Fruit fly (Drosophila melanogaster) whole organism, pupa: Measurements from ENCODE around the gene PIP82.
A peak's percentile ranks its signal among the peaks of the same experiment; 100 is the strongest.

Experiments
- CG10348 ChIP-seq: fragments of 200-800 bp; sonication (Bioruptor generic); IDR thresholded peaks from 2 replicates; pipeline ENCODE4 v1.3.6; 2022; ENCODE audit warnings: missing biosample characterization, missing genetic modification characterization
- CG12605 ChIP-seq: fragments of 200-800 bp; sonication (Bioruptor generic); IDR thresholded peaks from 2 replicates; pipeline ENCODE4 v1.3.6; 2022; ENCODE audit warnings: missing biosample characterization, missing genetic modification characterization
- CG13204 ChIP-seq: fragments of 200-800 bp; sonication (Bioruptor generic); optimal IDR thresholded peaks from 2 replicates; lab custom pipeline; 2018; ENCODE audit warnings: missing biosample characterization, mild to moderate bottlenecking, missing genetic modification characterization, moderate library complexity
- CG14655 ChIP-seq: fragments of 200-800 bp; sonication (Bioruptor generic); optimal IDR thresholded peaks from 3 replicates; lab custom pipeline; 2017; ENCODE audit warnings: mild to moderate bottlenecking, missing biosample characterization, missing genetic modification reagents, missing genetic modification characterization
- CG15710 ChIP-seq: fragments of 200-800 bp; sonication (Bioruptor generic); optimal IDR thresholded peaks from 2 replicates; lab custom pipeline; 2018; ENCODE audit warnings: missing biosample characterization, mild to moderate bottlenecking, missing genetic modification characterization, moderate library complexity
- CG17806 ChIP-seq: fragments of 200-800 bp; sonication (Bioruptor generic); optimal IDR thresholded peaks from 2 replicates; lab custom pipeline; 2018; ENCODE audit warnings: missing biosample characterization, mild to moderate bottlenecking, missing genetic modification characterization, moderate library complexity
- CG32121 ChIP-seq: fragments of 200-800 bp; sonication (Bioruptor generic); IDR thresholded peaks from 2 replicates; pipeline ENCODE4 v1.3.6; 2022; ENCODE audit warnings: missing biosample characterization, missing genetic modification characterization
- CG34367 ChIP-seq: fragments of 200-800 bp; sonication (Bioruptor generic); optimal IDR thresholded peaks from 2 replicates; lab custom pipeline; 2018; ENCODE audit warnings: missing biosample characterization, mild to moderate bottlenecking, missing genetic modification characterization
- CG4496 ChIP-seq: fragments of 200-800 bp; sonication (Bioruptor generic); IDR thresholded peaks from 3 replicates; pipeline ENCODE4 v1.3.6; 2022; ENCODE audit warnings: missing biosample characterization, missing genetic modification characterization
- CG8159 ChIP-seq: fragments of 200-800 bp; sonication (Bioruptor generic); optimal IDR thresholded peaks from 3 replicates; lab custom pipeline; 2018; ENCODE audit warnings: missing biosample characterization, mild to moderate bottlenecking, missing genetic modification characterization, moderate library complexity
- CG8301 ChIP-seq: fragments of 200-800 bp; sonication (Bioruptor generic); optimal IDR thresholded peaks from 2 replicates; lab custom pipeline; 2018; ENCODE audit warnings: missing biosample characterization, mild to moderate bottlenecking, missing genetic modification characterization
- CG9948 ChIP-seq: fragments of 200-800 bp; sonication (Bioruptor generic); optimal IDR thresholded peaks from 2 replicates; lab custom pipeline; 2018; ENCODE audit warnings: missing biosample characterization, mild to moderate bottlenecking, missing genetic modification characterization, moderate library complexity
- D1 ChIP-seq: fragments of 200-800 bp; sonication (Bioruptor generic); optimal IDR thresholded peaks from 2 replicates; lab custom pipeline; 2018; ENCODE audit warnings: missing biosample characterization, mild to moderate bottlenecking, missing genetic modification characterization, moderate library complexity
- EcR ChIP-seq: fragments of 200-800 bp; sonication (Bioruptor generic); optimal IDR thresholded peaks from 3 replicates; lab custom pipeline; 2019; ENCODE audit warnings: missing biosample characterization, missing genetic modification characterization, mild to moderate bottlenecking, moderate library complexity, missing genetic modification reagents
- Ets98B ChIP-seq: fragments of 200-800 bp; sonication (Bioruptor generic); IDR thresholded peaks from 2 replicates; pipeline ENCODE4 v1.3.6; 2022; ENCODE audit warnings: missing biosample characterization, missing genetic modification characterization
- Pif1A ChIP-seq: fragments of 200-800 bp; sonication (Bioruptor generic); optimal IDR thresholded peaks from 3 replicates; lab custom pipeline; 2016; ENCODE audit warnings: missing biosample characterization, missing genetic modification characterization
- Pif1B ChIP-seq: fragments of 200-800 bp; sonication (Bioruptor generic); optimal IDR thresholded peaks from 3 replicates; lab custom pipeline; 2016; ENCODE audit warnings: missing biosample characterization, missing genetic modification characterization
- Snoo ChIP-seq: fragments of 200-800 bp; sonication (Bioruptor generic); optimal IDR thresholded peaks from 3 replicates; lab custom pipeline; 2017; ENCODE audit warnings: missing biosample characterization, mild to moderate bottlenecking, missing genetic modification characterization, inconsistent platforms
- fd96Ca ChIP-seq: fragments of 200-800 bp; sonication (Bioruptor generic); IDR thresholded peaks from 3 replicates; pipeline ENCODE4 v1.3.6; 2022; ENCODE audit warnings: missing biosample characterization, missing genetic modification characterization
- gl ChIP-seq: fragments of 200-800 bp; sonication (Bioruptor generic); optimal IDR thresholded peaks from 2 replicates; lab custom pipeline; 2018; ENCODE audit warnings: missing biosample characterization, mild to moderate bottlenecking, missing genetic modification characterization
- rn ChIP-seq: fragments of 200-800 bp; sonication (Bioruptor generic); IDR thresholded peaks from 2 replicates; pipeline ENCODE4 v1.3.6; 2022; ENCODE audit warnings: missing biosample characterization, missing genetic modification characterization

The PIP82 gene

dm6 chrX:8529598-8529997 lies at the start of gene PIP82:
Gene PIP82, minus strand, starts transcription at chrX:8529698.
- TF ChIP-seq CG17806 (no peak), CG32121 (GFP tag; lab: Robert Waterston, UW) (no peak), CG13204 (GFP tag; lab: Kevin White, UChicago) (no peak)
- TF ChIP-seq, all 21 proteins: peak for 0

dm6 chrX:8579097-8579496 lies 49.6 kb upstream of the PIP82 start:
- TF ChIP-seq CG17806 (no peak), CG34367 (tag; lab: Kevin White, UChicago) (no peak), Ets98B (GFP tag; lab: Robert Waterston, UW) (no peak), CG32121 (GFP tag; lab: Robert Waterston, UW) (no peak), Pif1B (no peak), fd96Ca (no peak), CG14655 (GFP tag; lab: Kevin White, UChicago) (no peak), gl (tag; lab: Kevin White, UChicago) (no peak), CG12605 (no peak), rn (GFP tag; lab: Robert Waterston, UW) (no peak), Pif1A (GFP tag; lab: Kevin White, UChicago) (no peak), EcR (GFP tag; lab: Kevin White, UChicago) (no peak)

dm6 chrX:8576675-8577074 lies 47.2 kb upstream of the PIP82 start:
- TF ChIP-seq CG12605 = no peak
- TF ChIP-seq CG8301 (tag; lab: Kevin White, UChicago) = no peak
- no peak for TF ChIP-seq CG9948 (tag; lab: Kevin White, UChicago)
- TF ChIP-seq CG8159 (tag; lab: Kevin White, UChicago) = no peak
- TF ChIP-seq Ets98B (GFP tag; lab: Robert Waterston, UW) = no peak
- no peak for TF ChIP-seq Pif1A (GFP tag; lab: Kevin White, UChicago)
- no peak for TF ChIP-seq CG14655 (GFP tag; lab: Kevin White, UChicago)
- no peak for TF ChIP-seq CG10348 (GFP tag; lab: Robert Waterston, UW)
- no peak for TF ChIP-seq CG4496
- TF ChIP-seq CG13204 (GFP tag; lab: Kevin White, UChicago) = no peak
- TF ChIP-seq EcR (GFP tag; lab: Kevin White, UChicago) = no peak
- no peak for TF ChIP-seq Pif1B
- no peak for TF ChIP-seq Snoo (tag; lab: Kevin White, UChicago)
- TF ChIP-seq D1 = no peak
- no peak for TF ChIP-seq CG15710

- TF ChIP-seq CG4496 (peak; percentile 30; the same call in 1 of the 3 replicates), CG13204 (GFP tag; lab: Kevin White, UChicago) (no peak), CG9948 (tag; lab: Kevin White, UChicago) (peak; percentile 29), CG8159 (tag; lab: Kevin White, UChicago) (peak; percentile 58), CG32121 (GFP tag; lab: Robert Waterston, UW) (no peak), D1 (no peak), Snoo (tag; lab: Kevin White, UChicago) (peak; percentile 46), CG8301 (tag; lab: Kevin White, UChicago) (peak; percentile 48), rn (GFP tag; lab: Robert Waterston, UW) (0 out of 2 replicates have a peak, but pooled peaks have one; percentile 4), Pif1A (GFP tag; lab: Kevin White, UChicago) (peak; percentile 52), EcR (GFP tag; lab: Kevin White, UChicago) (no peak), fd96Ca (peak; percentile 48; the same call in 2 of the 3 replicates), CG12605 (peak; percentile 25), Ets98B (GFP tag; lab: Robert Waterston, UW) (peak; percentile 31; the same call in 1 of the 2 replicates), CG15710 (peak; percentile 21), CG34367 (tag; lab: Kevin White, UChicago) (peak; percentile 33), CG17806 (peak; percentile 45), CG14655 (GFP tag; lab: Kevin White, UChicago) (peak; percentile 51), CG10348 (GFP tag; lab: Robert Waterston, UW) (no peak), Pif1B (peak; percentile 58), gl (tag; lab: Kevin White, UChicago) (no peak)
- TF ChIP-seq, all 21 proteins: peak for 15
These were observed 45.3 kb upstream of the PIP82 start for dm6 chrX:8574672-8575350.

dm6 chrX:8573744-8574484 lies 44.4 kb upstream of the PIP82 start, which contains the start of gene CG12065:
Gene CG12065, plus strand, starts transcription at chrX:8574306.
- TF ChIP-seq CG12605 = no peak; the same call in 1 of the 2 replicates
- no peak for TF ChIP-seq CG9948 (tag; lab: Kevin White, UChicago)
- TF ChIP-seq fd96Ca = no peak
- peak; percentile 25 for TF ChIP-seq Pif1A (GFP tag; lab: Kevin White, UChicago)
- TF ChIP-seq CG8301 (tag; lab: Kevin White, UChicago) = no peak
- peak; percentile 2 for TF ChIP-seq CG8159 (tag; lab: Kevin White, UChicago)
- TF ChIP-seq CG15710 = no peak
- no peak for TF ChIP-seq CG17806
- TF ChIP-seq CG10348 (GFP tag; lab: Robert Waterston, UW) = no peak
- TF ChIP-seq rn (GFP tag; lab: Robert Waterston, UW) = no peak
- TF ChIP-seq Pif1B = peak; percentile 48
